Fruit fly (Drosophila melanogaster) whole organism, wandering third instar larva: Measurements from ENCODE around the gene Hrd3.

Source experiments
- Abd-B ChIP-seq: fragments of >200 bp; optimal IDR thresholded peaks from 2 replicates; lab custom pipeline; 2017; ENCODE audit warnings: missing biosample characterization, missing genetic modification characterization
- CG32264 ChIP-seq: fragments of 200-800 bp; sonication (Bioruptor generic); optimal IDR thresholded peaks from 2 replicates; lab custom pipeline; 2016; ENCODE audit warnings: missing biosample characterization, missing genetic modification characterization
- CG9705 ChIP-seq: fragments of 200-800 bp; sonication (Bioruptor generic); optimal IDR thresholded peaks from 2 replicates; lab custom pipeline; 2018; ENCODE audit warnings: missing biosample characterization, mild to moderate bottlenecking, missing genetic modification characterization
- CrebA ChIP-seq: fragments of 200-800 bp; sonication (Bioruptor generic); optimal IDR thresholded peaks from 2 replicates; lab custom pipeline; 2016; ENCODE audit warnings: missing biosample characterization, mild to moderate bottlenecking, missing genetic modification characterization, borderline replicate concordance
- Dfd ChIP-seq: fragments of >200 bp; optimal IDR thresholded peaks from 2 replicates; lab custom pipeline; 2017; ENCODE audit warnings: missing biosample characterization, missing genetic modification characterization
- Dif ChIP-seq: fragments of 200-275, 200-300 bp; sonication (Bioruptor generic); optimal IDR thresholded peaks from 2 replicates; lab custom pipeline; 2018; ENCODE audit warnings: missing biosample characterization, missing genetic modification characterization; ENCODE audit not compliant: partially characterized antibody
- GATAd ChIP-seq: sonication (Bioruptor generic); optimal IDR thresholded peaks from 2 replicates; lab custom pipeline; 2016; ENCODE audit warnings: missing biosample characterization, missing genetic modification characterization
- HLH106 ChIP-seq: fragments of 200-800 bp; optimal IDR thresholded peaks from 3 replicates; lab custom pipeline; 2019; ENCODE audit warnings: missing biosample characterization, mild to moderate bottlenecking, missing genetic modification characterization, moderate library complexity
- Hnf4 ChIP-seq: fragments of 200-800 bp; sonication (Bioruptor generic); optimal IDR thresholded peaks from 2 replicates; lab custom pipeline; 2016; ENCODE audit warnings: missing biosample characterization, mild to moderate bottlenecking, missing genetic modification characterization
- Hr78 ChIP-seq: fragments of >200 bp; optimal IDR thresholded peaks from 2 replicates; lab custom pipeline; 2017; ENCODE audit warnings: missing biosample characterization, missing genetic modification characterization
- Hr83 ChIP-seq: fragments of 200-300 bp; sonication (Bioruptor generic); optimal IDR thresholded peaks from 2 replicates; lab custom pipeline; 2016; ENCODE audit warnings: missing biosample characterization, mild to moderate bottlenecking, missing genetic modification characterization, moderate library complexity; ENCODE audit not compliant: poor library complexity, severe bottlenecking
- Jra ChIP-seq: sonication (Bioruptor generic); optimal IDR thresholded peaks from 2 replicates; lab custom pipeline; 2016; ENCODE audit warnings: missing biosample characterization, missing genetic modification characterization
- Mio ChIP-seq: sonication (Bioruptor generic); optimal IDR thresholded peaks from 2 replicates; lab custom pipeline; 2016; ENCODE audit warnings: missing biosample characterization, missing genetic modification characterization
- Myc ChIP-seq: fragments of >200 bp; optimal IDR thresholded peaks from 2 replicates; lab custom pipeline; 2017
- N ChIP-seq: fragments of >200 bp; optimal IDR thresholded peaks from 2 replicates; lab custom pipeline; 2018; ENCODE audit warnings: missing biosample characterization, missing external identifiers, missing genetic modification characterization
- OdsH ChIP-seq: fragments of 200-800 bp; sonication (Bioruptor generic); optimal IDR thresholded peaks from 2 replicates; lab custom pipeline; 2016; ENCODE audit warnings: missing biosample characterization, mild to moderate bottlenecking, missing genetic modification characterization
- Rel ChIP-seq, 2 experiments: fragments of 200-800 bp; sonication (Bioruptor generic) in 1 of 2; optimal IDR thresholded peaks; 2 replicates in 1 of 2; 3 replicates in 1 of 2; lab custom pipeline; 2016 to 2019; ENCODE audit warnings: mild to moderate bottlenecking in 2 of 2, missing biosample characterization in 2 of 2, missing genetic modification characterization in 2 of 2, moderate library complexity in 1 of 2
- Sp1 ChIP-seq: fragments of 200-800 bp; sonication (Bioruptor generic); optimal IDR thresholded peaks from 3 replicates; lab custom pipeline; 2019; ENCODE audit warnings: missing biosample characterization, mild to moderate bottlenecking, missing genetic modification characterization, moderate library complexity
- Vsx2 ChIP-seq: fragments of 200-300, 225-300 bp; sonication (Bioruptor generic); optimal IDR thresholded peaks from 2 replicates; lab custom pipeline; 2018; ENCODE audit warnings: missing biosample characterization, missing genetic modification characterization; ENCODE audit not compliant: partially characterized antibody
- br ChIP-seq: fragments of 200-800 bp; sonication (Bioruptor generic); optimal IDR thresholded peaks from 2 replicates; lab custom pipeline; 2016; ENCODE audit warnings: missing biosample characterization, missing genetic modification characterization
- brk ChIP-seq: fragments of 200-800 bp; sonication (Bioruptor generic); optimal IDR thresholded peaks from 2 replicates; lab custom pipeline; 2016; ENCODE audit warnings: missing biosample characterization, mild to moderate bottlenecking, missing genetic modification characterization
- dl ChIP-seq, 2 experiments: fragments of 175-275, 200-275 bp in 1 of 2; fragments of 200-275 bp in 1 of 2; sonication (Bioruptor generic); optimal IDR thresholded peaks; lab custom pipeline; 2018; ENCODE audit warnings: mild to moderate bottlenecking in 2 of 2, missing biosample characterization in 2 of 2, missing genetic modification characterization in 2 of 2, moderate library complexity in 2 of 2; ENCODE audit not compliant: partially characterized antibody in 2 of 2, insufficient read depth in 1 of 2
- dsf ChIP-seq: sonication (Bioruptor generic); optimal IDR thresholded peaks from 2 replicates; lab custom pipeline; 2016; ENCODE audit warnings: missing biosample characterization, missing genetic modification characterization, borderline replicate concordance
- ey ChIP-seq: fragments of 200-800 bp; sonication (Bioruptor generic); optimal IDR thresholded peaks from 2 replicates; lab custom pipeline; 2016; ENCODE audit warnings: missing biosample characterization, missing genetic modification characterization
- foxo ChIP-seq, 2 experiments: fragments of 200-800 bp; sonication (Bioruptor generic); optimal IDR thresholded peaks; 2 replicates in 1 of 2; 3 replicates in 1 of 2; lab custom pipeline; 2016 to 2017; ENCODE audit warnings: missing biosample characterization in 2 of 2, missing genetic modification characterization in 2 of 2
- fru ChIP-seq: fragments of 200-800 bp; sonication (Bioruptor generic); optimal IDR thresholded peaks from 3 replicates; lab custom pipeline; 2016; ENCODE audit warnings: missing biosample characterization, mild to moderate bottlenecking, missing genetic modification characterization
- h ChIP-seq: fragments of 200-800 bp; sonication (Bioruptor generic); optimal IDR thresholded peaks from 3 replicates; lab custom pipeline; 2016; ENCODE audit warnings: missing biosample characterization, mild to moderate bottlenecking, missing genetic modification characterization
- jim ChIP-seq: fragments of 175-275, 200-325 bp; sonication (Bioruptor generic); optimal IDR thresholded peaks from 2 replicates; lab custom pipeline; 2016; ENCODE audit warnings: missing biosample characterization, mild to moderate bottlenecking, missing genetic modification characterization
- lola ChIP-seq: fragments of >200 bp; optimal IDR thresholded peaks from 2 replicates; lab custom pipeline; 2017; ENCODE audit warnings: missing biosample characterization, missing genetic modification characterization
- pan ChIP-seq: fragments of >200 bp; optimal IDR thresholded peaks from 2 replicates; lab custom pipeline; 2017
- psq ChIP-seq: fragments of 200-800 bp; sonication (Bioruptor generic); optimal IDR thresholded peaks from 3 replicates; lab custom pipeline; 2017; ENCODE audit warnings: missing biosample characterization, mild to moderate bottlenecking, missing genetic modification characterization, moderate library complexity
- rgr ChIP-seq: fragments of 200-800 bp; sonication (Bioruptor generic); optimal IDR thresholded peaks from 3 replicates; lab custom pipeline; 2016; ENCODE audit warnings: missing biosample characterization, mild to moderate bottlenecking, missing genetic modification characterization
- sage ChIP-seq: fragments of 200-800 bp; sonication (Bioruptor generic); optimal IDR thresholded peaks from 2 replicates; lab custom pipeline; 2016; ENCODE audit warnings: missing biosample characterization, mild to moderate bottlenecking, missing genetic modification characterization
- sv ChIP-seq: fragments of 200-800 bp; sonication (Bioruptor generic); optimal IDR thresholded peaks from 3 replicates; lab custom pipeline; 2016; ENCODE audit warnings: missing biosample characterization, missing genetic modification characterization
- tai ChIP-seq: sonication (Bioruptor generic); optimal IDR thresholded peaks from 2 replicates; lab custom pipeline; 2016; ENCODE audit warnings: missing biosample characterization, missing genetic modification characterization
- usp ChIP-seq: fragments of >200 bp; optimal IDR thresholded peaks from 2 replicates; lab custom pipeline; 2017; ENCODE audit warnings: missing biosample characterization, missing genetic modification characterization
- woc ChIP-seq: sonication (Bioruptor generic); optimal IDR thresholded peaks from 2 replicates; lab custom pipeline; 2016; ENCODE audit warnings: missing biosample characterization, mild to moderate bottlenecking, missing genetic modification characterization

Gene Hrd3

DNA sequence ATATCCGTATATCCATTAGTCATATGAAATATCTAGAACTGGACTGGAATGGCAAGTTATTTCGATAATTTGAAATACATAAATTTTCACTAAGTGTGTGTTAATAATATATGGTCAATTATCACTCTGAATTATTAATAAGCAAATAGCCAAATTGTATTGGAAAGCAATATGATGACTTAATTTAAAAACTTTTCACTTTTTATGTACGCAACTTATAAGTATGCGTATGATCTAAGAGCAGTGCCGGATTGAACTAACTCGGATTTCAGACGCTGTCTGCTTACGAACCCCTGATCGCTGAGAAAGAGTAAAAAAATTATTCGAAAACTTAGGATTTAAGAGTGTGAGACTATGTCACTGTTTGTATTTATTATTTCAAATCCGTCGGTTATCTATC is 36.8 kb downstream of the Hrd3 start, which contains the start of gene CG10232:
CG10232 (minus strand) TSS at position 101 of the 400 bp plus-strand sequence.
- TF ChIP-seq ey = no peak
- no peak for TF ChIP-seq woc (GFP tag; lab: Kevin White, UChicago)
- no peak for TF ChIP-seq Hr83 (GFP tag; lab: Kevin White, UChicago)
- TF ChIP-seq sage (GFP tag; lab: Kevin White, UChicago) = no peak
- TF ChIP-seq h (GFP tag; lab: Kevin White, UChicago) = no peak
- TF ChIP-seq Abd-B (GFP tag; lab: Kevin White, UChicago) = no peak
- no peak for TF ChIP-seq Rel (GFP tag; optimal IDR thresholded peaks at IDR 0.05; lab: Kevin White, UChicago)
- no peak for TF ChIP-seq Rel (tag; optimal IDR thresholded peaks at IDR 0.05; lab: Kevin White, UChicago)
- TF ChIP-seq jim (GFP tag; lab: Kevin White, UChicago) = no peak
- no peak for TF ChIP-seq brk (GFP tag; lab: Kevin White, UChicago)
- no peak for TF ChIP-seq Dfd (GFP tag; lab: Kevin White, UChicago)
- TF ChIP-seq Jra (GFP tag; lab: Kevin White, UChicago) = no peak
- no peak for TF ChIP-seq dl (GFP tag; optimal IDR thresholded peaks at IDR 0.05; lab: Kevin White, UChicago; ENCODE audit: insufficient read depth in 1 of 2, partially characterized antibody in 2 of 2)
- no peak for TF ChIP-seq OdsH
- no peak for TF ChIP-seq lola (GFP tag; lab: Kevin White, UChicago)
- TF ChIP-seq psq (GFP tag; lab: Kevin White, UChicago) = no peak
- TF ChIP-seq N (GFP tag; lab: Kevin White, UChicago) = no peak
- no peak for TF ChIP-seq Mio (GFP tag; lab: Kevin White, UChicago)
- TF ChIP-seq Dif = no peak
- no peak for TF ChIP-seq Hr78 (GFP tag; lab: Kevin White, UChicago)
- no peak for TF ChIP-seq Vsx2
- TF ChIP-seq, all 38 proteins: peak for 0

DNA sequence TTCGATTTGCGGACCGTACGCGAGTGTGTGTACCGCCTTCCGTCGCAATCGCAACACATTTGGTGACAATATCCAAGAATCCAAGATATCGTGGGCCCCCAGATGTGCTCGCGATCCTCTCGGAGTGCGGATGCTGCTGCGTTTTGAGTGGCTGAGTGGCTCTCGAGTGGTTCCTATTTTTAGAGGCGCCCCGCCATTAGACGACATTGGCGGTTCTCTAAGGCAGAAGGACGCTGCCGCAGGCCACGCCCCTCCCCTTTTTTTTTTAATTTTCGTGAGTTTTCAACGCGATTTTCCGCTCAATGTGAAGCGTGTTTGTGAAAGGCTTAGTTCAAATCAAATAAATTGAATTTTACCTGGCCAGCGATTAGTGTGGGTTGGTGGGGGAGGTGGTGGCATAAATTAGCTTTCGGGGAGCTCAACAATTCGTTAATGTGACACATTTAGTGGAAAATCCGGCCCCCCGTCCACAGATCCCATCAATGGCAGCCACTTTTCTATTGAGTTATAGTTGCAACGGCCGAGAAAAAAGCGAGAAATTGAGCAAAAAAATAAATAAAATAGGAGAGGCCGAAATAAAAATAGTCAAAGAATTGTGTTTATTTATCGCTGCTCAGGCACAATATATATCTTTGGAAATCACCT is 39.9 kb downstream of the Hrd3 start, which contains the start of gene nau:
nau (minus strand) TSS at position 61 of the 645 bp plus-strand sequence.
- no peak for TF ChIP-seq sv (GFP tag; lab: Kevin White, UChicago)
- TF ChIP-seq CG32264 = no peak
- TF ChIP-seq Hr83 (GFP tag; lab: Kevin White, UChicago) = no peak
- no peak for TF ChIP-seq dsf (GFP tag; lab: Kevin White, UChicago)
- TF ChIP-seq HLH106 (tag; lab: Kevin White, UChicago) = no peak
- TF ChIP-seq pan (lab: Kevin White, UChicago) = no peak
- no peak for TF ChIP-seq usp (GFP tag; lab: Kevin White, UChicago)
- no peak for TF ChIP-seq Mio (GFP tag; lab: Kevin White, UChicago)
- TF ChIP-seq, all 38 proteins: peak for 0

DNA sequence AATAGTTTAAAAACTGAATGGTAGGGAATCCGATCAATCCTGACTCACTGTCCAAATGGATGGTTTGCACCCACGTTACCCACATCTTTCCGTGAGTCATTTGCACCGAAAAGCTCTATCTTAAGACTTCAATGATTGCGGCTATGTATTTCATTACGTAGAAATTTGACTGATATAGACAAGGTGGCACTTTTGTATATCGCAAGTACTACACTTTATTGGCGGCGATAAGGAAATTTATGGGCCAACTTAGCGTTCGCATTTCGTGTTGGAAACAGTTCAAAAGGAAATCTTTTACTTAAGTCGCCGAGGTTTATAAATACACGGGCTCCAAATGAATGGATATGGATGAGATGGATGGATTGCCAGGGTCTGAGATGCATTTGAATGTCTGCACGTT is 43.5 kb downstream of the Hrd3 start:
- TF ChIP-seq ey (no peak), Mio (GFP tag; lab: Kevin White, UChicago) (no peak), jim (GFP tag; lab: Kevin White, UChicago) (no peak), CrebA (GFP tag; lab: Kevin White, UChicago) (peak; percentile 84)
- TF ChIP-seq, all 38 proteins: peak for 1

DNA sequence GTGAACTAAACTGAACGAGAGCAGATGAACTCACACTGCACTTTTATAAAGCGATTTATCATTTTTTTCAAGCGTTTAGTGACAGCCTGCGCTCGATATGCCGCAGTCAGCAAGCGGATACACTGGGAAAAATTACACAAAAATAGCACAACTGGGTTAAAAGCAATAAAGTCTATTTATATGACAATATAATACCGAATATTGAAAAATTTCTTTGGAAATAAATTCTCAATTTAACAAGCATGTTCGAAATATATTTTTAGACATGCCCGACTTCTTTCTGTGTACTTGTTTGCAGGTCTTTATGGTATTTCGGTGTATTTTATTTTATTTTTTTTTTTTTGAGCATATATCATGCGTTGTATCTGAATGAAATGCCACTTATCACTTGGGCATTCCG is 44.5 kb downstream of the Hrd3 start:
- TF ChIP-seq Dfd (GFP tag; lab: Kevin White, UChicago) = no peak
- no peak for TF ChIP-seq usp (GFP tag; lab: Kevin White, UChicago)
- TF ChIP-seq Dif = no peak
- peak; percentile 78 for TF ChIP-seq HLH106 (tag; lab: Kevin White, UChicago)
- peak; percentile 65 for TF ChIP-seq sage (GFP tag; lab: Kevin White, UChicago)
- TF ChIP-seq CG32264 = peak; percentile 61
- peak; percentile 87 for TF ChIP-seq fru (GFP tag; lab: Kevin White, UChicago)
- no peak for TF ChIP-seq GATAd (GFP tag; lab: Kevin White, UChicago)
- TF ChIP-seq foxo (GFP tag; optimal IDR thresholded peaks at IDR 0.05; lab: Kevin White, UChicago) = peak; percentile 55 to 88
- TF ChIP-seq N (GFP tag; lab: Kevin White, UChicago) = no peak
- TF ChIP-seq Jra (GFP tag; lab: Kevin White, UChicago) = peak; percentile 83
- peak; percentile 86 for TF ChIP-seq ey
- no peak for TF ChIP-seq Hr83 (GFP tag; lab: Kevin White, UChicago)
- TF ChIP-seq Hr78 (GFP tag; lab: Kevin White, UChicago) = no peak
- TF ChIP-seq CrebA (GFP tag; lab: Kevin White, UChicago) = no peak
- no peak for TF ChIP-seq Myc (lab: Kevin White, UChicago)
- peak; percentile 74 for TF ChIP-seq CG9705 (GFP tag; lab: Kevin White, UChicago)
- TF ChIP-seq h (GFP tag; lab: Kevin White, UChicago) = peak; percentile 90
- TF ChIP-seq dl (GFP tag; optimal IDR thresholded peaks at IDR 0.05; lab: Kevin White, UChicago; ENCODE audit: insufficient read depth in 1 of 2, partially characterized antibody in 2 of 2) = no peak
- peak; percentile 86 for TF ChIP-seq Sp1 (GFP tag; lab: Kevin White, UChicago)
- TF ChIP-seq Vsx2 = no peak
- TF ChIP-seq OdsH = peak; percentile 88
- no peak for TF ChIP-seq jim (GFP tag; lab: Kevin White, UChicago)
- peak; percentile 87 for TF ChIP-seq rgr (GFP tag; lab: Kevin White, UChicago)
- TF ChIP-seq dsf (GFP tag; lab: Kevin White, UChicago) = peak; percentile 37
- TF ChIP-seq Mio (GFP tag; lab: Kevin White, UChicago) = peak; percentile 10
- TF ChIP-seq sv (GFP tag; lab: Kevin White, UChicago) = peak; percentile 45
- peak; percentile 22 for TF ChIP-seq Rel (GFP tag; optimal IDR thresholded peaks at IDR 0.05; lab: Kevin White, UChicago)
- peak; percentile 21 for TF ChIP-seq Rel (tag; optimal IDR thresholded peaks at IDR 0.05; lab: Kevin White, UChicago)
- peak; percentile 91 for TF ChIP-seq Hnf4 (GFP tag; lab: Kevin White, UChicago)
- TF ChIP-seq br (GFP tag; lab: Kevin White, UChicago) = peak; percentile 90
- TF ChIP-seq pan (lab: Kevin White, UChicago) = no peak
- TF ChIP-seq brk (GFP tag; lab: Kevin White, UChicago) = peak; percentile 72
- peak; percentile 76 for TF ChIP-seq psq (GFP tag; lab: Kevin White, UChicago)
- peak; percentile 76 for TF ChIP-seq tai
